Worm (Caenorhabditis elegans): Measurements from ENCODE around the gene nlp-16.

nlp-16 gene

DNA sequence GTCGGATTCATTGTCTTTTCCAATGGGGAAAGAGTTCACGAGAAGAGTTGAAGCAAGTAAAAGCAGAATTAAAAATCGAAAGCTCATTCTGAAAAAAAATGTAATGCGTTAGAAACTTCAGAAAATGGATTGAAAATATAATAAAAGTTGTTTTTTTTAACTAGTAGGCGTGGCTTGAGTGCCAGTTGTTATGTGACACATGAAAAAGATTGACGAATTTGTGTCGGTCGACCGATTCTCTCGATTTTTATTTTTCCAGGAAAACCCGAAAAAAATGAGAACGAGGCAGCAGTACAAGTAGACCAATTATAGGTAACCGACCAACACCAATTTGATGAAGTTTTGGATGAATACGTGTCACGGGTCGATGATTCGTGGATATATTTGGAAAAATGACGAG is at the start of gene nlp-16:
Gene nlp-16 (minus strand): TSS at position 101 of the 400 bp plus-strand sequence.
- no peak for TF ChIP-seq unc-62 (GFP tag; optimal IDR thresholded peaks at IDR 0.05)

DNA sequence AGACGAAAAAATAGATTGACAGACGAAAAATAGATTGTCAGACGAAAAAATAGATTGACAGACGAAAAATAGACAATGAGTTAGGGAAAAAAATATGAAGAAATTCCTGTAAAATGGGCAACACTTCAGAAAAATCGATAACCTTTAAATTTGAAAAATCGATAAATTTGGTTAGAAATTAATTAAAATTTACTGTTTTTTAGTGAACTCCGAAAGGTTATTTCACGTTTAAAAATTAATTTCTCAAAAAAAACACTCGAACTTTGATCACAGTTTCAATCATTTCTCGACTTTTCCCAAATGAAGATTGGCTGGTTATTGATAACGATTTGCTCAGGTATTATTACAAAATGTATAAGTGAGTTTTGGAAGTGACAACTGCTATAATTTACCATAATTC is 47.8 kb upstream of the nlp-16 start, which contains the start of gene csp-2:
Gene csp-2 (plus strand): TSS at position 301 of the 400 bp plus-strand sequence.
- no peak for TF ChIP-seq unc-62 (GFP tag; optimal IDR thresholded peaks at IDR 0.05)

DNA sequence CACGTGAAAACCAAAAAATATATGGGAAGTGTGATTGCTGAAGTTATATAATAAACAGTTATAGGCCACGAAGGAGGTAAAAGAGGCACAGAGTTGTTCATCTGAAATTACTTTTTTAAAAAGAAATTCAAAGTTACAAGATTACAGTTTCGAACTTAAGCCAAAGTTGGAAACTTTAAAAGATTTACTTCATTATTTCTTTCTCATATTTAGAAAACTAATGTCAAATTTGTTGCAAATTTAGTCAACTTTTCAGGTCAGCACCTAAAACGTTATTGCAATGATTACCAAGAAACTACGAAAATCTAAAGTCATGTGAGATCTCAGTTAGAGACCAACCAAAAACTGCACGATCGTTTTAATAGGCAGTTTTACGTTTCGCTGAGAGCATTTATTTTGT is 44.0 kb upstream of the nlp-16 start, which contains the start of gene srv-25:
Gene srv-25 (minus strand): TSS at position 101 of the 400 bp plus-strand sequence.
- no peak for TF ChIP-seq unc-62 (GFP tag; optimal IDR thresholded peaks at IDR 0.05)

DNA sequence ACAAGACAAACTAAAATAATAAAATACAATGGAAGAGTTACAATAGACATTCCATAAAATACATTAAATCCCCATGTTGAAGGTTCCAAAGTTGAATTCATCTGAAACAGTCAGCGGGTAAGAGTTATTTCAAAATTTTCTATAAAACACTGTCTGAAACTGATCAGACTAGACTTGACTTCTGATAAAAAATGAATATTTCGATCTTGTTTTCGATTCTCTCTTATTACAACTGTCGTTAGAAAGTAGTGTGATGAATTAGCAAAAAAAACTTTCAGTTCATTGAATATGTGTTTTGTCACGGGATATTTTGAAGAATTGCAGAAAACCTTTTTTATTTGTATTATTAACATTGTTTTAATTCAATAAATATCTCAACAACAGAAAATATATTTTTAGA is 42.1 kb upstream of the nlp-16 start, which contains the start of gene srv-26:
Gene srv-26 (minus strand): TSS at position 101 of the 400 bp plus-strand sequence.
- no peak for TF ChIP-seq unc-62 (GFP tag; optimal IDR thresholded peaks at IDR 0.05)

DNA sequence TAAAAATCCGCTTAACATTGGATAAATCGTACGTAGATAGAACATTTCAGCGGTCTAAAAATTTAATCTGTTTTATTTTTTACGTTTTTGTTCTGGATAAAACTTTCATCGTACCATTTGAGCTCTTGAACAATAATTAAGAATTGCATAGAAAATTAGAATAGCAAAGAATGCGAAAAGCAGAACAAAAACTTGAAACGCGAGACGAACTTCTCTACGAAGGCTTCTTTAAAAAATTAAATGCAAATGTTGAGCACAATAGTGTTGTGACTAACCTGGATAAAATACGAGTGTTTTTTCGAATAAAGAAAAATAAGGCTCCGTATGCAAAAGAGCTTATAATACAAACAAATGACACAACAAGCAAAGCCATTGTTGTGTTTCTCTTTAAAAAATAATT is 39.9 kb upstream of the nlp-16 start:
- TF ChIP-seq unc-62 (GFP tag; optimal IDR thresholded peaks at IDR 0.05): no peak

DNA sequence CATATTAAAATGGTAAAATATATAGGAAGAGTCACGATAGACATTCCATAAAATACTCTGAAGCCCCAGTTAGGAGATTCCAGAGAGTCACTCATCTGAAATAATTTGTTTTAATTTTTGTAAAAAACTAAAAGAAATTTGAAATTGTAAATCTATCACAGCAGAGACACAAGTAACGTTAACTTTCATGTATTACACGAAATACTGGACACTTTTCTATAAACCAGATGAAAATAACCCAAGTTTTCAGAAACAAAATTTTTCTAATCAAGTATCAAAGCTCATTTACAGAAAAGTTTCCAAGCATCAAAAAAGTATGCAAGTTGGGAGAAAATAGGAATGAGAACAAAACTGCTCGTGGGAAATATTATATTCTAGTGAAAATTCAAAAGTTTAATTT is 38.6 kb upstream of the nlp-16 start, which contains the start of gene srv-27:
Gene srv-27 (minus strand): TSS at position 101 of the 400 bp plus-strand sequence.
- no peak for TF ChIP-seq unc-62 (GFP tag; optimal IDR thresholded peaks at IDR 0.05)

DNA sequence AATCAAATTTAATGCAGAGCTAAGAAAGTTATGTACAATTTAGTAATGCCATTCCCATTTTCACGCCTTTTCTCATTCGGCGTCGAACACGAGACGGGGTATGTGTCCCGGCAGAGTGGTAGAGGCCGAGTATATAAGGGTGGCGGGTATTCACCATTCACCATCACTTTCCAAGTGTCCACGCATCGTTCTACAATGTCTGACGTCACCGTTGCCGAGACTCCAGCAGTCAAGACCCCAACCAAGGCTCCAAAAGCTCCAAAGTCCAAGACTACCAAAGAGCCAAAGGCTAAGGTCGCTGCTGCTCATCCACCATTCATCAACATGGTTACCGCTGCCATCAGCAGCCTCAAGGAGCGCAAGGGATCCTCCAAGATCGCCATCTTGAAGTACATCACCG is 34.4 kb upstream of the nlp-16 start, which contains the start of gene hil-2:
Gene hil-2 (plus strand): TSS at position 160 of the 400 bp plus-strand sequence.
- no peak for TF ChIP-seq unc-62 (GFP tag; optimal IDR thresholded peaks at IDR 0.05)

DNA sequence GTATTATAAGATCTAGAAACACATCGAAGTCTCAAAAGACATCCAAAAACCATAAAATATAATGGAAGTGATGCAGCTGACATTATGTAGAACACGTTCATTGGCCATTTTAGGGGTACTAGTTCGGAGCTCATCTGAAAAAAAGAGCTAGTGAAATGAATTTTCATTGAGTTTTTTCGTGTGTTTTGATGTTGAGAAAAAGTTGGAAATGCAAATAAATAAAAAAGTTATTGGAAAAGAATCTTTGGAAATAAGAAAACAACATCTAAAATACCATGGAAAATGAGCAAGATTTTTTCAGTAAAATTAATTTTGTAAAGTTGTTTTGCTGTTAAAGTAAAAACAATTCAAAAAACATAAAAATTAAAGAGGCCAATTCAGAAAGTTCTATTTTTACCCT is 31.1 kb upstream of the nlp-16 start, which contains the start of gene srv-24:
Gene srv-24 (minus strand): TSS at position 101 of the 400 bp plus-strand sequence.
- TF ChIP-seq unc-62 (GFP tag; optimal IDR thresholded peaks at IDR 0.05): no peak

DNA sequence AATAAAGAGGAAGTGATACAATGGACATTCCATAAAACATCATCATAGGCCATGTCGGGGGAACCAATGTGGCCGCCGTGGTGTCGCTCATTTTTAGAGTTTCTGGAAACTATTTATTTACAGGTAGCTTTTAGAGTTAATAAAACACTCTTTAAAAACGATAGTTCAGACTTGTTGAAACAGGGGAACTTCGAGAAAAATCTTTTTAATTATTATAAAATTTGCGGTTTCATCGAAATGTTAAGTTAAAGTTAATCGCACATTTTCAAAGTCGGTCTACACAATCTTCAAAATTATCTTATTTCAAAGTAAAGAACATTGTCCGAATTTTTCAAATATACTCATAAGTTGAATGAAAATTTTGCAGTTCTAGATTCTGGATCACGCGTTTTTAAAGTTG is 24.6 kb upstream of the nlp-16 start, which contains the start of gene ops-1:
Gene ops-1 (minus strand): TSS at position 101 of the 400 bp plus-strand sequence.
- TF ChIP-seq unc-62 (GFP tag; optimal IDR thresholded peaks at IDR 0.05): no peak

DNA sequence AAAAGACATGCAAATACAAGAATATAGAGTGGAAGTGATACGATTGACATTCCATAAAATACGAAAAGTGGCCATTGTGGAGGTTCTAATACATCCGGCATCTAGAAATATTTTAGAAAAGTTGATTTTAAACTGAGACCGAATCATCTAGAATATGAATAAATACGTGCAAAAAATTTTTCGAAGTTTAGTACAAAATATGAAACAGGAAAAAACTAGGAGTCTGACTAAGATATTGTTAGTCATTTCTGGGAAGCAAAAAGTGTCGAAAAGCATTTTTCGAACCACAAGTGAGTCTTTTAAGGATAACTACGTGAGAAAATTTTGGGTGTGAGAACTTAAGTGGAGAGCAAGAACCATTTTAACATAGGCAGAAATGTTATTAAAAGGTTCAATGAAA is 22.5 kb upstream of the nlp-16 start, which contains the start of gene srv-32:
Gene srv-32 (minus strand): TSS at position 101 of the 400 bp plus-strand sequence.
- TF ChIP-seq unc-62 (GFP tag; optimal IDR thresholded peaks at IDR 0.05): no peak

DNA sequence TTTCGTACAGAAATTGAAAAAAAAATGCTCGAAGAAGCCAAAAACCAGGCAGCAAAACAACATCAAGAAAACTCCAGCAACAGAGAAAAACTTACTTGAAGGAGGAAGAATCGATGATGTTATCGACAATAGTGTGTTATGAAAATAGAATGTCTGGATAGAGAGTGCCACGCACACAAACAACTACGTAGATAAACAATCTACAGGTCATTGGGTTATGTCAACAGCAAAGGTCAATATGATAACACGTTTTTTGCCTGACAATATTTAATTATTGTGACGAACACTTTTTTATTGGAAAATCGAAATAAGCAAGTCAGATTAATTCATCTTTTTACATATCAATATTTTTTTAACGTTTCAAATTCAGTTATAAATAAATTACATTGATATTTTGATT is 19.8 kb upstream of the nlp-16 start, which contains the start of gene sams-5:
Gene sams-5 (minus strand): TSS at position 131 of the 400 bp plus-strand sequence.
- TF ChIP-seq unc-62 (GFP tag; optimal IDR thresholded peaks at IDR 0.05): no peak

DNA sequence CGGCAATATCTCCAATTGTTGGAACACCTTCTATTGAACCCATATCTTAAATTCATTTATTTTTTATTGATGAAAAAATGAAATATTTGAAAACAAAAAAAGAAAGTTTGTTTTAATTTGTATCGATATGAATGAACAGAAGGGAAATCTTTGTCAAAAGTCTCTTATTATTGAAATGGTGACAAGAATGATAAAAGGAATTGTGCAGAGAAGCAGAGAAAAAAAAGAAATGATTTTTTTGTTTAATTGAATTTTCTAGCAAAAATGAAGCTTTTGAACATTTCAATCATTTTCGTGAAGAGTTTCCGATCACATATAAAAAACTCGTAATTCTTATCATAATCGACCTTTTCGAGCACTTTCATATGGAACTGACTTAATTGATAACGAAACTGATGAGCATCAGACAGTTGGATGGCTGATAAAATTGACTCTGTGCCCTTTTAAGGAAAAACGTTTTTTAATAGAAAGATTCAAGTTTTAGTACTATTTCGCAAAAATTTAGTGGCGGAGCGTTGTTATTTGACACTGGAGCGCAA is 16.1 kb upstream of the nlp-16 start, which contains the start of the genes aat-4 and T13A10.1:
Gene aat-4 (minus strand): TSS at position 51 of the 539 bp plus-strand sequence.
Gene T13A10.1 (plus strand): TSS at position 411 of the 539 bp plus-strand sequence.
- no peak for TF ChIP-seq unc-62 (GFP tag; optimal IDR thresholded peaks at IDR 0.05)

DNA sequence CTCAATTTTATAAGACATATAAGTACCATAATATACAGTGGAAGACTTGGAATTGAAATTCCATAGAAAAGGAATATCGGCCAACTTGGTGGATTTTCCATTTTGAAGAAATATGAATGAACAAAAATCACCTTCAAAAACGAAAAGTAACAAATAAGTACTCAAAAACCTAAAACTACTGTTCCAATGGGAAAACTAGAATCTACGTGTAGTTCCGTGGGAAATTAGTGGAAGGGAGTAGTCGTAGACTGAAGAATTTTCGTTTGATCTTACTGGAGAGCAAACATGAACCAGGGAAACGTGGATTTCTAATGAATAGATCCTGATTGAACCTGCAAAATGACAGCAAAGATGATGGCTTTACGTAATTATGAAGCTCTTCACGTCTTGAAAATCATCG is 12.3 kb upstream of the nlp-16 start, which contains the start of gene srv-31:
Gene srv-31 (minus strand): TSS at position 101 of the 400 bp plus-strand sequence.
- TF ChIP-seq unc-62 (GFP tag; optimal IDR thresholded peaks at IDR 0.05): no peak

DNA sequence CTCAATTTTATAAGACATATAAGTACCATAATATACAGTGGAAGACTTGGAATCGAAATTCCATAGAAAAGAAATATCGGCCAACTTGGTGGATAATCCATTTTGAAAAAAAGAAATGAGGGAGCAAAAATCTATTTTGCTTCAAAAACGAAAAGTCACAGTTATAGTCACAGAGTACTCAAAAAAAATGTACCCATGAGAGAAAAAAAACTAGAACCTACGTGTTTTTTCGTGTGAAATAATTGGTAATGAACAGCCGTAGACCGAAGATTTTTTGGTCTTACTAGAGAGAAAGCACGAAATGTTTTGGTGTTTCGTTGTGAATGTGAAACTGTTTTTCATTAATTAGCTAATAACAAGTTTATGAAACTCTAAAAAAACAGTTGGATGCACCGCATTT is 9.7 kb upstream of the nlp-16 start, which contains the start of gene srv-30:
Gene srv-30 (minus strand): TSS at position 101 of the 400 bp plus-strand sequence.
- no peak for TF ChIP-seq unc-62 (GFP tag; optimal IDR thresholded peaks at IDR 0.05)

DNA sequence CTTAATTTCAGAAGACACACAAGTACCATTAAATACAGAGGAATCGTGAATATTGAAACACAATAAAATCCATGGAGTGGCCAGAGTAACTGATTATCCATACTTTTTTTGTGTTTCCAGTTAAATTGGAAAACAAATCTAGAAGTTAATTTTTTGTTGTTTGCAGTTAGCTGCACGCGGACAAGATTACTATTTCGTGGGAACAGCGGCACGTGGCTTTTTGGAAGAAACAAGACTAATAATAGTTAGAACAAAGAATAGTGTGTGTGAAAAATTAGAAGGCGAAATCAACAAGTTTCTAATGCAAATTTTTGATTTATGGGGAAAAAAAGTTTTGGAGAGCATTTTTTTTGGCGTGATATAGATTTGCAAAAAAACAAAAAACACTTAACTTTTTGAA is 6.9 kb upstream of the nlp-16 start, which contains the start of gene srv-29:
Gene srv-29 (minus strand): TSS at position 101 of the 400 bp plus-strand sequence.
- TF ChIP-seq unc-62 (GFP tag; optimal IDR thresholded peaks at IDR 0.05): no peak

DNA sequence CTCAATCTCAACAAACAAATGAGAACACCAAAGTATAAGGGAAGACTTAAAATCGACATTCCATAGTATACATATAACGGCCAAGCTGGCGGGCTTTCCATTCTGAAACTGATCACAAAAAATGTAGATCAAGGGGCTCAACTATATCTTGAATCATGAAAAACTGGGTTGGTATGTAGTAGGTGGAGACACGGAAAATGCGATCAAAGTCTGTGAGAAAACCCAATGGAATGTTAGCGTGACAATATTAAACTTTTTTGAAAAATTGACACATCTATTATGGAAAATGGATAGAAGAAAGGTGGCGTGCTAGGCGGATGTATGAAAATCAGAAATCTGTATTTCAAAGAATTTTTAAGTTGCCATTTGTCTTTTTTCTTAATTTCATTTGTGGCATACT is 3.6 kb upstream of the nlp-16 start, which contains the start of gene srv-28:
Gene srv-28 (minus strand): TSS at position 101 of the 400 bp plus-strand sequence.
- TF ChIP-seq unc-62 (GFP tag; optimal IDR thresholded peaks at IDR 0.05): no peak

DNA sequence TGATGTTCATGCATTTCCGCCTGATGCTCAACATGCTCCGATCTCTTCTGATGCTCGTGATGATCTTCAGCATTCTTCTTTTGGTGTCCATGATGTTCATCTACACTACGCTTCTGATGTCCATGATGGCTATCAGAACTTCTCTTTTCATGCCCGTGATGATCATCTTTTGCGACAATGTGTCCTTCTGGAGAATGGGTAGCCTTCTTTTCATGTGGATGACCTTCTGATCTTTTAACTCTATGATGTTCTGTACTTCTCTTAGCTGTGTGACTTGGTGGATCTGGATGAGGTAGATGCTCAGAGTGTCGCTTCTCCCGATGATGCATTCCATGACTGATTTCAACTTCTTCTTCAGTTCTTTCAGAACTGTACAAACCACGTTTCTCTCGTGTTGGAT is 665 bp downstream of the nlp-16 start:
- TF ChIP-seq unc-62 (GFP tag; optimal IDR thresholded peaks at IDR 0.05): no peak
